Worm (Caenorhabditis elegans) whole organism, midembryonic: ENCODE measurements around the gene B0302.4.

Source experiments
- cog-1 ChIP-seq: sonication (generic microtip); optimal IDR thresholded peaks from 2 replicates; lab custom pipeline; 2016; ENCODE audit warnings: missing genetic modification characterization, missing compliant biosample characterization
- ztf-23 ChIP-seq: fragments of 200-800 bp; sonication (Bioruptor generic); IDR thresholded peaks from 2 replicates; pipeline ENCODE4 v1.3.6; 2022; ENCODE audit warnings: missing genetic modification reagents, missing genetic modification characterization, missing compliant biosample characterization
- ztf-29 ChIP-seq: fragments of 200-800 bp; sonication (Bioruptor generic); IDR thresholded peaks from 2 replicates; pipeline ENCODE4 v1.3.6; 2022; ENCODE audit warnings: missing genetic modification reagents, missing genetic modification characterization, missing compliant biosample characterization

ce11 chrX:17221873-17222525 lies 45.4 kb upstream of the B0302.4 start, which contains the start of gene rab-6.2:
- TF ChIP-seq ztf-29 (no peak), cog-1 (tag; lab: Kevin White, UChicago) (no peak), ztf-23 (GFP tag; lab: Robert Waterston, UW) (no peak)
